Fruit fly (Drosophila melanogaster) whole organism, prepupa: Measurements from ENCODE around the gene CG33333.

Experiments used
- CG10669 ChIP-seq: fragments of 200-800 bp; sonication (Bioruptor generic); optimal IDR thresholded peaks from 3 replicates; lab custom pipeline; 2018; ENCODE audit warnings: missing biosample characterization, mild to moderate bottlenecking, missing genetic modification characterization, moderate library complexity
- CG11902 ChIP-seq: fragments of 200-800 bp; sonication (Bioruptor generic); optimal IDR thresholded peaks from 3 replicates; lab custom pipeline; 2016; ENCODE audit warnings: missing biosample characterization, missing genetic modification characterization
- CG1621 ChIP-seq: fragments of 200-800 bp; sonication (Bioruptor generic); optimal IDR thresholded peaks from 3 replicates; lab custom pipeline; 2018; ENCODE audit warnings: missing biosample characterization, mild to moderate bottlenecking, missing genetic modification characterization
- CG16779 ChIP-seq: fragments of 200-800 bp; sonication (Bioruptor generic); optimal IDR thresholded peaks from 3 replicates; lab custom pipeline; 2017; ENCODE audit warnings: missing biosample characterization, mild to moderate bottlenecking, missing genetic modification characterization
- CG34406 ChIP-seq: fragments of 200-800 bp; sonication (Bioruptor generic); optimal IDR thresholded peaks from 3 replicates; lab custom pipeline; 2016; ENCODE audit warnings: missing biosample characterization, missing genetic modification characterization
- CG3919 ChIP-seq: fragments of 200-800 bp; sonication (Bioruptor generic); optimal IDR thresholded peaks from 3 replicates; lab custom pipeline; 2016; ENCODE audit warnings: missing biosample characterization, missing genetic modification characterization
- CG6163 ChIP-seq: fragments of 200-800 bp; sonication (Bioruptor generic); IDR thresholded peaks from 3 replicates; pipeline ENCODE4 v1.3.6; 2022; ENCODE audit warnings: missing biosample characterization, missing genetic modification characterization
- CG6276 ChIP-seq: fragments of 200-800 bp; sonication (Bioruptor generic); optimal IDR thresholded peaks from 2 replicates; lab custom pipeline; 2017; ENCODE audit warnings: missing biosample characterization, mild to moderate bottlenecking, missing genetic modification characterization
- CG6792 ChIP-seq: fragments of 200-800 bp; sonication (Bioruptor generic); optimal IDR thresholded peaks from 3 replicates; lab custom pipeline; 2016; ENCODE audit warnings: missing biosample characterization, missing genetic modification characterization
- CG6808 ChIP-seq: fragments of 200-800 bp; sonication (Bioruptor generic); optimal IDR thresholded peaks from 3 replicates; lab custom pipeline; 2017; ENCODE audit warnings: missing biosample characterization, missing genetic modification characterization, mild to moderate bottlenecking, moderate library complexity, missing genetic modification reagents
- CG6854 ChIP-seq: fragments of 200-800 bp; sonication (Bioruptor generic); optimal IDR thresholded peaks from 2 replicates; lab custom pipeline; 2017; ENCODE audit warnings: missing biosample characterization, mild to moderate bottlenecking, missing genetic modification characterization
- CG7368 ChIP-seq: fragments of 200-800 bp; sonication (Bioruptor generic); optimal IDR thresholded peaks from 3 replicates; lab custom pipeline; 2016; ENCODE audit warnings: missing biosample characterization, missing genetic modification characterization
- CG8119 ChIP-seq: fragments of 200-800 bp; sonication (Bioruptor generic); IDR thresholded peaks from 3 replicates; pipeline ENCODE4 v1.3.6; 2022; ENCODE audit warnings: missing biosample characterization, missing genetic modification characterization
- CG8319 ChIP-seq: fragments of 200-800 bp; sonication (Bioruptor generic); optimal IDR thresholded peaks from 3 replicates; lab custom pipeline; 2016; ENCODE audit warnings: missing biosample characterization, missing genetic modification characterization
- CG8632 ChIP-seq: fragments of 200-800 bp; sonication (Bioruptor generic); optimal IDR thresholded peaks from 3 replicates; lab custom pipeline; 2016; ENCODE audit warnings: missing biosample characterization, missing genetic modification characterization
- CG9139 ChIP-seq: fragments of 200-800 bp; sonication (Bioruptor generic); optimal IDR thresholded peaks from 3 replicates; lab custom pipeline; 2017; ENCODE audit warnings: missing biosample characterization, mild to moderate bottlenecking, missing genetic modification characterization
- Eip75B ChIP-seq: fragments of 200-800 bp; sonication (Bioruptor generic); optimal IDR thresholded peaks from 3 replicates; lab custom pipeline; 2016; ENCODE audit warnings: missing biosample characterization, missing genetic modification characterization
- Eip78C ChIP-seq: fragments of 200-800 bp; sonication (Bioruptor generic); peaks from one replicate; lab custom pipeline; 2016; ENCODE audit warnings: missing biosample characterization, missing genetic modification characterization
- Ets96B ChIP-seq: fragments of 200-800 bp; optimal IDR thresholded peaks from 2 replicates; lab custom pipeline; 2019; ENCODE audit warnings: missing biosample characterization, mild to moderate bottlenecking, missing genetic modification characterization, moderate library complexity
- Gug ChIP-seq: fragments of 200-800 bp; sonication (Bioruptor generic); IDR thresholded peaks from 2 replicates; pipeline ENCODE4 v1.3.6; 2022; ENCODE audit warnings: missing biosample characterization, missing genetic modification characterization
- Met ChIP-seq: fragments of 200-800 bp; sonication (Bioruptor generic); optimal IDR thresholded peaks from 3 replicates; lab custom pipeline; 2016; ENCODE audit warnings: missing biosample characterization, missing genetic modification characterization
- OdsH ChIP-seq: fragments of 200-800 bp; sonication (Bioruptor generic); optimal IDR thresholded peaks from 3 replicates; lab custom pipeline; 2016; ENCODE audit warnings: missing biosample characterization, missing genetic modification characterization
- Sox102F ChIP-seq: fragments of 200-800 bp; sonication (Bioruptor generic); optimal IDR thresholded peaks from 2 replicates; lab custom pipeline; 2016; ENCODE audit warnings: missing biosample characterization, mild to moderate bottlenecking, missing genetic modification characterization
- achi ChIP-seq: fragments of 200-800 bp; sonication (Bioruptor generic); optimal IDR thresholded peaks from 3 replicates; lab custom pipeline; 2016; ENCODE audit warnings: missing biosample characterization, missing genetic modification characterization
- acj6 ChIP-seq: fragments of 200-800 bp; sonication (Bioruptor generic); optimal IDR thresholded peaks from 3 replicates; lab custom pipeline; 2016; ENCODE audit warnings: missing biosample characterization, missing genetic modification characterization
- cyc ChIP-seq: fragments of 200-800 bp; sonication (Bioruptor generic); optimal IDR thresholded peaks from 3 replicates; lab custom pipeline; 2016; ENCODE audit warnings: missing biosample characterization, missing genetic modification characterization
- esn ChIP-seq: fragments of 200-800 bp; sonication (Bioruptor generic); optimal IDR thresholded peaks from 2 replicates; lab custom pipeline; 2016; ENCODE audit warnings: missing biosample characterization, mild to moderate bottlenecking, missing genetic modification characterization, moderate library complexity
- fd59A ChIP-seq: fragments of 200-800 bp; sonication (Bioruptor generic); optimal IDR thresholded peaks from 2 replicates; lab custom pipeline; 2017; ENCODE audit warnings: missing biosample characterization, mild to moderate bottlenecking, missing genetic modification characterization, missing genetic modification reagents
- fkh ChIP-seq: fragments of 200-800 bp; sonication (Bioruptor generic); optimal IDR thresholded peaks from 3 replicates; lab custom pipeline; 2017; ENCODE audit warnings: missing biosample characterization, mild to moderate bottlenecking, missing genetic modification characterization, moderate library complexity
- lz ChIP-seq: fragments of 200-800 bp; sonication (Bioruptor generic); optimal IDR thresholded peaks from 3 replicates; lab custom pipeline; 2016; ENCODE audit warnings: missing biosample characterization, missing genetic modification characterization
- pdm3 ChIP-seq: fragments of 200-800 bp; sonication (Bioruptor generic); optimal IDR thresholded peaks from 3 replicates; lab custom pipeline; 2016; ENCODE audit warnings: missing biosample characterization, missing genetic modification characterization
- ss ChIP-seq, 2 experiments: fragments of 200-800 bp; sonication (Bioruptor generic); optimal IDR thresholded peaks; 2 replicates in 1 of 2; 3 replicates in 1 of 2; lab custom pipeline; 2017 to 2018; ENCODE audit warnings: mild to moderate bottlenecking in 2 of 2, missing biosample characterization in 2 of 2, missing genetic modification characterization in 2 of 2, moderate library complexity in 1 of 2
- svp ChIP-seq: fragments of 200-800 bp; sonication (Bioruptor generic); peaks from one replicate; lab custom pipeline; 2016; ENCODE audit warnings: missing biosample characterization, missing genetic modification characterization

Gene CG33333

DNA sequence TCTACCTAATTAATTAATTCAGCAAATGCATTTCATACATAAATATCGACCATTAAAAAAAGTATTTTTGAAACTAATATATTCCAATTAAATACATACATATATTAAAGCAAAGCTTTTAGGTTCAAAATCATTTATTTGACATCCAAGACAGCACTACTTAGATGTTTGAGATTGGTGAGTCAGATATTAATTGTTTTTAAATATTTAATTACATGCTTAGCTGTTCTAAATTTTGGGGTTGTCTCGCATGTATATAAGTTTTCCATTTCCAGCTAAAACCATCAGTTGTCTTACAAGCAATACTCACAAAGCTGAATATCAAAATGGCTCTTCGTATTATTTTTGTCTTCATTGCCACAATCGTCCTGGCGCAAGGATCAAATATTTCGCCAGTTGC lies 1.2 kb downstream of the CG33333 start, which contains the start of gene CG42834:
Gene CG42834 (plus strand): TSS at position 301 of the 400 bp plus-strand sequence.
- no peak for TF ChIP-seq esn (GFP tag; lab: Kevin White, UChicago)
- TF ChIP-seq CG8632 (GFP tag; lab: Kevin White, UChicago): no peak
- TF ChIP-seq achi (GFP tag; lab: Kevin White, UChicago): no peak
- TF ChIP-seq acj6 (GFP tag; lab: Kevin White, UChicago): no peak
- no peak for TF ChIP-seq fkh (GFP tag; lab: Kevin White, UChicago)
- TF ChIP-seq svp: no peak
- no peak for TF ChIP-seq CG7368 (GFP tag; lab: Kevin White, UChicago)
- no peak for TF ChIP-seq CG6808 (GFP tag; lab: Kevin White, UChicago)
- TF ChIP-seq CG9139: no peak
- no peak for TF ChIP-seq CG6854 (GFP tag; lab: Kevin White, UChicago)
- TF ChIP-seq Gug (GFP tag; lab: Robert Waterston, UW): no peak
- no peak for TF ChIP-seq pdm3
- no peak for TF ChIP-seq CG6276 (GFP tag; lab: Kevin White, UChicago)
- no peak for TF ChIP-seq cyc (GFP tag; lab: Kevin White, UChicago)
- TF ChIP-seq Ets96B (tag; lab: Kevin White, UChicago): no peak

DNA sequence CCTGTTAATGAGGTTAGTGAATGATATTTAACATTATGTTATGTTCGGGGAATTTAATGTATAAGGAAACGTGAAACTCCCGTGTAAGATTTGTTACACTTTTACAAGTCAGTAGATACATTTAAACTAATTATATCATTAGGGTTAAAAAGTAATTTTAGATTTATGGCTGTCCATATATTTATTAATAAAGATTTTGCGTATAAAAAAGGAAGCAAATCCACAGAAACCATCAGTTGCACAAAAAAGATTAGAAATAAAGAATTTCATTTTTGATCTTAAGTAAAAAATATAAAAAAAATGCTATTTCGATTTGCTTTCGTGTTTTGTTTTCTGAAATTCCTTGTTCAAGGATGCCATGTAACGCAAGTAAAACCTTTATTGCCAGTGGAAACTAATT lies 3.1 kb downstream of the CG33333 start, which contains the start of gene CG42835:
Gene CG42835 (plus strand): TSS at position 301 of the 400 bp plus-strand sequence.
- TF ChIP-seq CG16779 (tag; lab: Kevin White, UChicago): no peak
- TF ChIP-seq CG8119 (GFP tag; lab: Robert Waterston, UW): no peak
- TF ChIP-seq CG8319 (GFP tag; lab: Kevin White, UChicago): no peak
- TF ChIP-seq acj6 (GFP tag; lab: Kevin White, UChicago): no peak
- no peak for TF ChIP-seq OdsH (GFP tag; lab: Kevin White, UChicago)
- no peak for TF ChIP-seq CG1621 (tag; lab: Kevin White, UChicago)
- no peak for TF ChIP-seq fd59A
- TF ChIP-seq Met (GFP tag; lab: Kevin White, UChicago): no peak
- no peak for TF ChIP-seq esn (GFP tag; lab: Kevin White, UChicago)
- no peak for TF ChIP-seq Sox102F (GFP tag; lab: Kevin White, UChicago)
- TF ChIP-seq CG34406 (GFP tag; lab: Kevin White, UChicago): no peak
- TF ChIP-seq CG10669: no peak
- no peak for TF ChIP-seq Eip78C (GFP tag; lab: Kevin White, UChicago)

DNA sequence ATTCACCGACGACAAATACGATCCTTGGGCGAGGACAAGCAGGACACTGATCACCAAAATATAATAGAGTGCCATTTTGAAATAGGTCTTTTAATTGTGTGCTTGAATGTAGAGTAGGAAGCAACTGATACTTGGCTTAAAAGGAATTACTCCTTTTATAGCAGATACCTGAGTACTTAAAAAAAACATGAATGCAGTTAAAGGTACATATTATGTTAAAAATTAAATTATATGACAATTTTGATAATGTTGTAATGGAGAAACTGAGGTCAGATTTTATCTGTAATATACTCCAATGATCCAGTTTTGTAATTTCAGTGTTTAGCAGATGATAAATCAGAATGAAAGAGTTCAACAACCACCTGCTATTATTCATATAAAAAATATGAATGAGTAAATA lies 4.8 kb downstream of the CG33333 start, which contains the start of gene CG14332:
Gene CG14332 (minus strand): TSS at position 101 of the 400 bp plus-strand sequence.
- TF ChIP-seq CG3919 (GFP tag; lab: Kevin White, UChicago) (no peak), CG10669 (no peak), CG11902 (GFP tag; lab: Kevin White, UChicago) (no peak), Ets96B (tag; lab: Kevin White, UChicago) (no peak), CG6854 (GFP tag; lab: Kevin White, UChicago) (no peak), CG6163 (GFP tag; lab: Robert Waterston, UW) (no peak), cyc (GFP tag; lab: Kevin White, UChicago) (no peak), ss (GFP tag; optimal IDR thresholded peaks at IDR 0.05; lab: Kevin White, UChicago) (no peak), lz (GFP tag; lab: Kevin White, UChicago) (no peak), CG8319 (GFP tag; lab: Kevin White, UChicago) (no peak), CG6792 (no peak)

DNA sequence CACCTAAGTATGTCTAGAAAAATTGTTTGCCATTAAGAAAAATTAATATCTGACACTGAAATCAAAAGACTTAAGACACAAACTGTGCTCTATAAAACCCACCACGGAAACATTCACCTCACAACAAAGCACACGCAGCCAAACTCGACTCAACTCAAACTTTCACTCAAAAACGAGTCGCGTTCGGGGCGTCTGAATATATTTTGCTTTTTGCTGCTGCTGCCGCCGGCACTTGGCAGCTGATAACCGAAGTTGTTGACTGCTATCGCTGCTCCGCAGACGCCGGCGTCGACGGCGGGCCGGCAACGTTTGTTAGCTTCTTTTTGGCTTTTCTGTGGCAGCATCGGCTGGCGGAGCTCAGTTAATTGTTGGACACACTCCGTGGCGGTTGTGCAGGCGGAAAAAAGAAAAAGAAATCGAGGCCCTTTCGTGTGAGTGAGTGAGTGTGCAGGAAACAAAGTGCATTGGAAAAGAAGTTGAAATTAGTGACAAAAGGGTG lies 8.2 kb downstream of the CG33333 start, which contains the start of gene cysu:
Gene cysu (plus strand): TSS at position 352 of the 499 bp plus-strand sequence.
- no peak for TF ChIP-seq Eip75B (GFP tag; lab: Kevin White, UChicago)
- peak; percentile 35 for TF ChIP-seq svp
- 0 out of 3 replicates have a peak, but pooled peaks have one; percentile 19 for TF ChIP-seq CG8119 (GFP tag; lab: Robert Waterston, UW)
